Worm (Caenorhabditis elegans): ENCODE measurements around the gene F35A5.1.

The F35A5.1 gene

ce11 chrX:3768717-3769116, 38.5 kb upstream of the F35A5.1 start, which contains the start of gene F47B7.5:
F47B7.5 (minus strand) TSS chrX:3768817.
- no peak for TF ChIP-seq nfya-1 (tag; optimal IDR thresholded peaks at IDR 0.05; ENCODE audit: borderline replicate concordance, insufficient read depth)
- no peak for TF ChIP-seq tlf-1 (GFP tag; optimal IDR thresholded peaks at IDR 0.05)
- TF ChIP-seq lin-35 (GFP tag; optimal IDR thresholded peaks at IDR 0.05) = no peak

- TF ChIP-seq B0261.1 (tag; optimal IDR thresholded peaks at IDR 0.05) = no peak
- TF ChIP-seq nhr-120 (GFP tag; IDR thresholded peaks at IDR 0.05) = no peak
- no peak for TF ChIP-seq rcor-1 (GFP tag; IDR thresholded peaks at IDR 0.05)
- peak; percentile 85 to 91 for TF ChIP-seq let-607 (tag; optimal IDR thresholded peaks at IDR 0.05)
- TF ChIP-seq F57A8.1 (GFP tag; optimal IDR thresholded peaks at IDR 0.05) = no peak
- no peak for TF ChIP-seq Y95B8A.8 (GFP tag; IDR thresholded peaks at IDR 0.05)
- TF ChIP-seq pha-4 (tag; optimal IDR thresholded peaks at IDR 0.05) = no peak
- TF ChIP-seq ceh-40 (GFP tag; IDR thresholded peaks at IDR 0.05) = no peak
- no peak for TF ChIP-seq ZK185.1 (tag; optimal IDR thresholded peaks at IDR 0.05; ENCODE audit: poor library complexity, severe bottlenecking)
Observed at ce11 chrX:3772405-3772804, 34.9 kb upstream of the F35A5.1 start, which contains the start of gene F47B7.2. F47B7.2 (plus strand) TSS chrX:3772762.

- TF ChIP-seq lin-40 (tag; optimal IDR thresholded peaks at IDR 0.05) (no peak), pha-4 (tag; optimal IDR thresholded peaks at IDR 0.05) (no peak), ztf-6 (GFP tag; IDR thresholded peaks at IDR 0.05) (no peak), nhr-90 (tag; optimal IDR thresholded peaks at IDR 0.05) (no peak), pbrm-1 (GFP tag; IDR thresholded peaks at IDR 0.05) (no peak), somi-1 (GFP tag; optimal IDR thresholded peaks at IDR 0.05) (no peak), F55B11.4 (tag; optimal IDR thresholded peaks at IDR 0.05; ENCODE audit: borderline replicate concordance, insufficient read depth) (no peak), nfyb-1 (GFP tag; IDR thresholded peaks at IDR 0.05) (no peak), egrh-3 (GFP tag; IDR thresholded peaks at IDR 0.05) (no peak), cebp-1 (GFP tag; IDR thresholded peaks at IDR 0.05) (no peak), cebp-1 (tag; optimal IDR thresholded peaks at IDR 0.05) (no peak), die-1 (tag; optimal IDR thresholded peaks at IDR 0.05) (no peak), B0336.3 (GFP tag; IDR thresholded peaks at IDR 0.05) (no peak), ceh-100 (GFP tag; IDR thresholded peaks at IDR 0.05) (no peak), Y53F4B.3 (GFP tag; IDR thresholded peaks at IDR 0.05) (no peak)
Observed at ce11 chrX:3773233-3773632, 34.0 kb upstream of the F35A5.1 start.

- no peak for TF ChIP-seq chd-7 (tag; optimal IDR thresholded peaks at IDR 0.05)
- TF ChIP-seq F23B12.7 (tag; optimal IDR thresholded peaks at IDR 0.05; ENCODE audit: insufficient read depth) = no peak
- no peak for TF ChIP-seq ceh-100 (GFP tag; IDR thresholded peaks at IDR 0.05)
- no peak for TF ChIP-seq sptf-2 (GFP tag; optimal IDR thresholded peaks at IDR 0.05)
Observed at ce11 chrX:3781040-3781439, 26.2 kb upstream of the F35A5.1 start, which contains the start of gene marg-1. marg-1 (minus strand) TSS chrX:3781140.

- no peak for TF ChIP-seq attf-5 (GFP tag; optimal IDR thresholded peaks at IDR 0.05)
- TF ChIP-seq hsf-1 (GFP tag; IDR thresholded peaks at IDR 0.05) = no peak
- no peak for TF ChIP-seq sdz-38 (tag; optimal IDR thresholded peaks at IDR 0.05)
- TF ChIP-seq madf-10 (tag; optimal IDR thresholded peaks at IDR 0.05) = no peak
- no peak for TF ChIP-seq snpc-3.4 (tag; optimal IDR thresholded peaks at IDR 0.05)
- TF ChIP-seq pbrm-1 (GFP tag; IDR thresholded peaks at IDR 0.05) = no peak
- TF ChIP-seq egrh-3 (GFP tag; IDR thresholded peaks at IDR 0.05) = no peak
- TF ChIP-seq atf-7 (tag; optimal IDR thresholded peaks at IDR 0.05) = no peak
- no peak for TF ChIP-seq rcor-1 (GFP tag; IDR thresholded peaks at IDR 0.05)
- no peak for TF ChIP-seq die-1 (tag; optimal IDR thresholded peaks at IDR 0.05)
Observed at ce11 chrX:3783659-3784058, 23.6 kb upstream of the F35A5.1 start.
